Worm (Caenorhabditis elegans) whole organism, late embryonic: Measurements from ENCODE around the gene tyr-1.

Experiments used
- C08G9.2 ChIP-seq: sonication (generic microtip); optimal IDR thresholded peaks from 2 replicates; lab custom pipeline; 2016; ENCODE audit warnings: mild to moderate bottlenecking, missing genetic modification characterization, moderate library complexity, missing compliant biosample characterization
- C38D4.7 ChIP-seq: fragments of 200-800 bp; sonication (Bioruptor generic); optimal IDR thresholded peaks from 2 replicates; lab custom pipeline; 2018; ENCODE audit warnings: mild to moderate bottlenecking, missing genetic modification characterization, moderate library complexity, missing compliant biosample characterization
- K02D7.2 ChIP-seq: sonication (generic microtip); optimal IDR thresholded peaks from 2 replicates; lab custom pipeline; 2017; ENCODE audit warnings: mild to moderate bottlenecking, missing genetic modification characterization, missing compliant biosample characterization
- K09A11.1 ChIP-seq: sonication (generic microtip); optimal IDR thresholded peaks from 2 replicates; lab custom pipeline; 2017; ENCODE audit warnings: antibody characterized with exemption, mild to moderate bottlenecking, missing genetic modification characterization, missing compliant biosample characterization; ENCODE audit not compliant: insufficient read depth
- T23F11.4 ChIP-seq: fragments of 200-800 bp; sonication (Bioruptor generic); optimal IDR thresholded peaks from 2 replicates; lab custom pipeline; 2018; ENCODE audit warnings: mild to moderate bottlenecking, missing genetic modification characterization, missing compliant biosample characterization
- ahr-1 ChIP-seq: sonication (generic microtip); optimal IDR thresholded peaks from 2 replicates; lab custom pipeline; 2016; ENCODE audit warnings: missing genetic modification characterization, missing compliant biosample characterization
- ceh-18 ChIP-seq: sonication (generic microtip); optimal IDR thresholded peaks from 2 replicates; lab custom pipeline; 2016; ENCODE audit warnings: missing genetic modification characterization, missing compliant biosample characterization
- ceh-19 ChIP-seq: fragments of 200-800 bp; sonication (Bioruptor generic); optimal IDR thresholded peaks from 2 replicates; lab custom pipeline; 2018; ENCODE audit warnings: mild to moderate bottlenecking, missing genetic modification characterization, missing compliant biosample characterization
- ceh-2 ChIP-seq: sonication (generic microtip); optimal IDR thresholded peaks from 2 replicates; lab custom pipeline; 2016; ENCODE audit warnings: missing genotype, missing genetic modification characterization, missing compliant biosample characterization
- ceh-24 ChIP-seq: sonication (generic microtip); optimal IDR thresholded peaks from 2 replicates; lab custom pipeline; 2016; ENCODE audit warnings: mild to moderate bottlenecking, missing genetic modification characterization, missing compliant biosample characterization
- ceh-30 ChIP-seq: fragments of 150-350 bp; optimal IDR thresholded peaks from 2 replicates; lab custom pipeline; 2014; ENCODE audit warnings: missing biosample characterization, missing genetic modification characterization
- che-1 ChIP-seq: sonication (generic microtip); optimal IDR thresholded peaks from 2 replicates; lab custom pipeline; 2016; ENCODE audit warnings: mild to moderate bottlenecking, missing genetic modification characterization, missing compliant biosample characterization
- dmd-4 ChIP-seq: sonication (generic microtip); optimal IDR thresholded peaks from 2 replicates; lab custom pipeline; 2016; ENCODE audit warnings: borderline replicate concordance, missing genetic modification characterization, missing compliant biosample characterization
- ets-4 ChIP-seq: sonication (generic microtip); optimal IDR thresholded peaks from 2 replicates; lab custom pipeline; 2016; ENCODE audit warnings: missing genetic modification characterization, missing compliant biosample characterization
- eyg-1 ChIP-seq: sonication (generic microtip); optimal IDR thresholded peaks from 2 replicates; lab custom pipeline; 2016; ENCODE audit warnings: missing genotype, missing genetic modification characterization, missing compliant biosample characterization
- fkh-6 ChIP-seq: sonication (generic microtip); optimal IDR thresholded peaks from 2 replicates; lab custom pipeline; 2016; ENCODE audit warnings: missing genetic modification characterization, missing compliant biosample characterization
- hlh-13 ChIP-seq: fragments of 200-800 bp; sonication (Bioruptor generic); optimal IDR thresholded peaks from 2 replicates; lab custom pipeline; 2018; ENCODE audit warnings: mild to moderate bottlenecking, missing genetic modification characterization, missing compliant biosample characterization
- madf-2 ChIP-seq: sonication (generic microtip); optimal IDR thresholded peaks from 2 replicates; lab custom pipeline; 2017; ENCODE audit warnings: missing genetic modification characterization, missing compliant biosample characterization
- mec-3 ChIP-seq: sonication (generic microtip); optimal IDR thresholded peaks from 2 replicates; lab custom pipeline; 2016; ENCODE audit warnings: borderline replicate concordance, missing genetic modification characterization, missing compliant biosample characterization
- nhr-232 ChIP-seq: sonication (generic microtip); optimal IDR thresholded peaks from 2 replicates; lab custom pipeline; 2016; ENCODE audit warnings: missing genetic modification characterization, missing compliant biosample characterization
- odd-2 ChIP-seq: sonication (generic microtip); optimal IDR thresholded peaks from 2 replicates; lab custom pipeline; 2017; ENCODE audit warnings: antibody characterized with exemption, mild to moderate bottlenecking, missing genetic modification characterization, missing compliant biosample characterization
- pag-3 ChIP-seq: sonication (generic microtip); optimal IDR thresholded peaks from 2 replicates; lab custom pipeline; 2016; ENCODE audit warnings: missing compliant biosample characterization, missing genetic modification characterization, borderline replicate concordance
- pat-9 ChIP-seq: fragments of 200-800 bp; sonication (Bioruptor generic); optimal IDR thresholded peaks from 2 replicates; lab custom pipeline; 2018; ENCODE audit warnings: mild to moderate bottlenecking, missing genetic modification characterization, moderate library complexity, missing compliant biosample characterization
- pqm-1 ChIP-seq: sonication (generic microtip); optimal IDR thresholded peaks from 2 replicates; lab custom pipeline; 2016; ENCODE audit warnings: missing genetic modification characterization, missing compliant biosample characterization
- pros-1 ChIP-seq: fragments of 150-350 bp; optimal IDR thresholded peaks from 2 replicates; lab custom pipeline; 2014; ENCODE audit warnings: missing biosample characterization, missing genetic modification reagents, missing genetic modification characterization
- rnt-1 ChIP-seq: sonication (generic microtip); optimal IDR thresholded peaks from 2 replicates; lab custom pipeline; 2016; ENCODE audit warnings: missing genetic modification characterization, missing compliant biosample characterization
- sdc-2 ChIP-seq: sonication (generic microtip); optimal IDR thresholded peaks from 2 replicates; lab custom pipeline; 2016; ENCODE audit warnings: missing genotype, missing genetic modification characterization, missing compliant biosample characterization
- sox-4 ChIP-seq: sonication (generic microtip); optimal IDR thresholded peaks from 2 replicates; lab custom pipeline; 2017; ENCODE audit warnings: mild to moderate bottlenecking, missing genetic modification characterization, inconsistent platforms, missing compliant biosample characterization
- tbx-7 ChIP-seq: sonication (generic microtip); optimal IDR thresholded peaks from 2 replicates; lab custom pipeline; 2016; ENCODE audit warnings: missing genotype, missing genetic modification characterization, missing compliant biosample characterization
- unc-3 ChIP-seq, 2 experiments: fragments of 200-800 bp in 1 of 2; sonication (Bioruptor generic) in 1 of 2; sonication (generic microtip) in 1 of 2; conservative IDR thresholded peaks in 1 of 2; optimal IDR thresholded peaks in 1 of 2; 2 replicates each; pipeline versions ENCODE4 v1.3.6 to Lab custom; 2016 to 2022; ENCODE audit warnings: missing compliant biosample characterization in 2 of 2, missing genetic modification characterization in 2 of 2, missing genetic modification reagents in 1 of 2
- unc-55 ChIP-seq: sonication (generic microtip); optimal IDR thresholded peaks from 2 replicates; lab custom pipeline; 2017; ENCODE audit warnings: missing biosample characterization, missing genetic modification reagents, missing genetic modification characterization
- unc-86 ChIP-seq: sonication (generic microtip); optimal IDR thresholded peaks from 2 replicates; lab custom pipeline; 2016; ENCODE audit warnings: missing genetic modification characterization, missing compliant biosample characterization
- ztf-16 ChIP-seq: sonication (generic microtip); optimal IDR thresholded peaks from 2 replicates; lab custom pipeline; 2017; ENCODE audit warnings: missing genetic modification characterization, missing compliant biosample characterization

The tyr-1 gene

DNA sequence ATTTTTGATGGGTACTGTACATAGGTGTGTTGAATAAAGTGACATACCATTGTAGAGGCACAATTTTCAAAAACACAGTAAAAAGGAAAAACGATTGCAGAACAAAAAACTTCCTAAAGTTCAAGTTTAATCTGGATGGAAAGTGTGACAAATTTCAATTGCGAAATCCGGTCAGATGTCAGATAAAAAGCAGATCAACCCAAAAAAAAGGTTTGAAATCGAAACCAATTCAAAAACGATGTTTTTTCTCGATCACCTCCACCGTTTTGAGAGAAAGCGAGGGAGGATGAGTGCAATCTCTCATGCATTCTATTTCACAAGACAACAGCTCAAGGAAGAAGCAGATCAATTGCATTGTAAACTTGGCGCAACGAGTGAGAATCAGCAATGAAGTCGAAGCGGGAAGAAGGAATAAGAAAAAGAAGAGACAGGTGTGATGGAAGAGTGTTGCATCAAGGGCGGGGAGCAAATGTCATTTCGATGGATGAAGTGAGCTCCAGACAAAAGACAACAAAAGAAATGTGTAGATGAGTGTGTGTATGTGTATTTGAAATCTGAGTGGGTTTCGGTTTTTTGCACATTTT is 6.6 kb downstream of the tyr-1 start:
- TF ChIP-seq K09A11.1 (tag; lab: Kevin White, UChicago): no peak
- TF ChIP-seq K02D7.2 (tag; lab: Kevin White, UChicago): no peak
- no peak for TF ChIP-seq T23F11.4
- no peak for TF ChIP-seq nhr-232 (tag; lab: Kevin White, UChicago)
- TF ChIP-seq rnt-1 (tag; lab: Kevin White, UChicago): peak; percentile 46
- TF ChIP-seq ceh-18: peak; percentile 75
- TF ChIP-seq unc-55 (GFP tag; lab: Kevin White, UChicago): peak; percentile 72
- TF ChIP-seq ceh-30 (tag; lab: Kevin White, UChicago): no peak
- no peak for TF ChIP-seq pqm-1 (tag; lab: Kevin White, UChicago)

DNA sequence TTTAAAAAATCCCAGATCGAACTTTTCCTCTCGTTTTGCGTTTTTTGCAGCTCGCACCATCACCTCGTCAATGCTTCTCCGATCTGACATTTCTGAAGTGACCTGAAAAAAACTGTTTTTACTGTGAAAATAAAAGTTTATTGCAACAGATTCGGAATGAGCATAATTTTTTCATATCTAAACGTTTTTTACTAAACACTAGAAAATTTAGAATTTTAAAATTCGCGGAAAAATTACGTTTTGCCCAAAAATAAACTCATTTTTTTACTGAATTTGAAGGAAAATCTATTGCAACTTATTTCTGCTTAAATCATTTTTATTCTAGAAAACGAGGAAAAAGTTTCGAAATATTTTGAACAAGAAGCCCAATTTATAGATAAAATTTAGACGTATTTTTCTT is 9.3 kb downstream of the tyr-1 start, which contains the start of gene ZK688.9:
TSS of gene ZK688.9 (minus strand) at position 101 of the 400 bp plus-strand sequence.
- TF ChIP-seq pat-9 (tag; lab: Kevin White, UChicago) (no peak), ztf-16 (tag; lab: Kevin White, UChicago) (no peak), pros-1 (tag; lab: Kevin White, UChicago) (no peak), madf-2 (tag; lab: Kevin White, UChicago) (no peak), C08G9.2 (tag; lab: Kevin White, UChicago) (no peak), pag-3 (tag; lab: Kevin White, UChicago) (no peak), odd-2 (tag; lab: Kevin White, UChicago) (no peak), C38D4.7 (GFP tag; lab: Kevin White, UChicago) (no peak), unc-3 (GFP tag; conservative IDR thresholded peaks at IDR 0.05; lab: Robert Waterston, UW) (no peak), unc-3 (tag; optimal IDR thresholded peaks at IDR 0.05; lab: Kevin White, UChicago) (no peak)

DNA sequence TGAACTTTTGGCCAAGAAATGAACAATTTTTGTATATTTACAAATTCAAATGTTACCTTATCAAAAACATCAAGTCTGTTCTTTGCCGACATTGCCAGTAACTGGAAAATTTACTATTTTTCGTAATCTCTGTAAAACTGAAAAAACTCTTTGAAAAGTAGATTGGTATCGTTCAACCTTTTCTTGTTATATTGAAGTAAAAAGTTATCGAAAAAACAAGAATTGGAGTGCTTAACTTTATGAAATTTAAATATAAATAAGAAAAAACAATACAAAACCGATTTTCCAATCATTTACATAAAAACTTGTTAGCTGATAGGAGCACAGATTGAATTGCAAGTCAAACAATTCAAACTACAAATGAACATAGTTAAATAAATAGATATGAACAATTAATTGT is 11.3 kb downstream of the tyr-1 start, which contains the start of gene ZK688.11:
TSS of gene ZK688.11 (minus strand) at position 101 of the 400 bp plus-strand sequence.
- no peak for TF ChIP-seq ets-4 (tag; lab: Kevin White, UChicago)
- TF ChIP-seq ceh-2 (tag; lab: Kevin White, UChicago): no peak

DNA sequence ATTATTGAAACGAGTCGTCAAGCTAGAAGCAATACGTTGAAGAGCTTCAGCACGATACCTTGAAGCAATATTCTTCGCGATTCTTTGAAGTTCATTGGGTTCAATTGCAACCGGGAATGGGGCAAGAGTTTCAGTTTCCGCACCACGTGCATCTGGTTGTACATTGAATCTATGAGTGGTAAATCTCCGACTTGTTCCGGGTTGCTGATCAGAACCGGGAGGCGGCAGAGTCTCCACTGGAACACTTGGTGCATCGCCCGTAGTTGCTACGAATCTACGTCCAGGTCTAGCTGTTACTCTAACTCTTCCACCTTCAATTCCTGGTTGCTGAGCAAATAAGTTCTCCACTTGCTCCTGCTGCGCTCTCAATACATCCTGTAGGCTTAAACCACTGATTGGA is 15.5 kb downstream of the tyr-1 start:
- TF ChIP-seq ceh-19 (GFP tag; lab: Kevin White, UChicago) (no peak), ahr-1 (tag; lab: Kevin White, UChicago) (no peak), unc-3 (GFP tag; conservative IDR thresholded peaks at IDR 0.05; lab: Robert Waterston, UW) (no peak), unc-3 (tag; optimal IDR thresholded peaks at IDR 0.05; lab: Kevin White, UChicago) (no peak), eyg-1 (tag; lab: Kevin White, UChicago) (no peak), fkh-6 (tag; lab: Kevin White, UChicago) (no peak), mec-3 (tag; lab: Kevin White, UChicago) (no peak), sdc-2 (tag; lab: Kevin White, UChicago) (no peak), ceh-24 (no peak), tbx-7 (tag; lab: Kevin White, UChicago) (no peak), pat-9 (tag; lab: Kevin White, UChicago) (no peak), hlh-13 (GFP tag; lab: Kevin White, UChicago) (no peak), che-1 (tag; lab: Kevin White, UChicago) (no peak), dmd-4 (tag; lab: Kevin White, UChicago) (no peak), K02D7.2 (tag; lab: Kevin White, UChicago) (no peak), sox-4 (tag; lab: Kevin White, UChicago) (no peak), T23F11.4 (no peak), unc-86 (tag; lab: Kevin White, UChicago) (no peak), unc-55 (GFP tag; lab: Kevin White, UChicago) (no peak)
- TF ChIP-seq, all 69 proteins: peak for 0
